Fruit fly (Drosophila melanogaster): ENCODE data around the gene COX6AL2.
A peak's percentile ranks its signal among the peaks of the same experiment; 100 is the strongest.

Gene COX6AL2

dm6 chr3L:18898770-18899278, 15.1 kb downstream of the COX6AL2 start, which contains the start of gene RpL26 (continued):
- peak; percentile 73 for TF ChIP-seq Fer1 (GFP tag; optimal IDR thresholded peaks at IDR 0.05)
- TF ChIP-seq crp (GFP tag; optimal IDR thresholded peaks at IDR 0.05): peak in 1 of 2 experiments; percentile 54
- TF ChIP-seq Neu2 (GFP tag; optimal IDR thresholded peaks at IDR 0.05; ENCODE audit: borderline replicate concordance): no peak
- TF ChIP-seq Oli (tag; optimal IDR thresholded peaks at IDR 0.05): peak; percentile 51
- TF ChIP-seq z (GFP tag; IDR thresholded peaks at IDR 0.05): no peak
- 0 out of 2 replicates have a peak, but pooled peaks have one; percentile 68 for TF ChIP-seq Taf1 (GFP tag; IDR thresholded peaks at IDR 0.05)
- TF ChIP-seq Lhr (GFP tag; optimal IDR thresholded peaks at IDR 0.05): peak; percentile 92
- no peak for TF ChIP-seq CG5180 (GFP tag; optimal IDR thresholded peaks at IDR 0.05)
- TF ChIP-seq Usf (GFP tag; optimal IDR thresholded peaks at IDR 0.05): peak; percentile 44
- peak; percentile 81 for TF ChIP-seq CG8089 (GFP tag; optimal IDR thresholded peaks at IDR 0.05)
- peak; percentile 100 for TF ChIP-seq BEAF-32 (GFP tag; optimal IDR thresholded peaks at IDR 0.05)
- TF ChIP-seq PHDP (tag; optimal IDR thresholded peaks at IDR 0.05): peak; percentile 61
- no peak for TF ChIP-seq pfk (GFP tag; optimal IDR thresholded peaks at IDR 0.05)
- TF ChIP-seq gt (GFP tag; IDR thresholded peaks at IDR 0.05): no peak
- TF ChIP-seq CG31224 (GFP tag; IDR thresholded peaks at IDR 0.05): peak; percentile 53
- TF ChIP-seq CG17361 (GFP tag; IDR thresholded peaks at IDR 0.05): peak; percentile 79
- peak; percentile 83 for TF ChIP-seq CG7786 (GFP tag; optimal IDR thresholded peaks at IDR 0.05)
- no peak for TF ChIP-seq btn (GFP tag; optimal IDR thresholded peaks at IDR 0.05)
- no peak; the same call in none of the 2 replicates for TF ChIP-seq E2f2 (GFP tag; IDR thresholded peaks at IDR 0.05)
- peak; percentile 15 for TF ChIP-seq CG7271 (tag; optimal IDR thresholded peaks at IDR 0.05)
- TF ChIP-seq CG17385 (GFP tag; optimal IDR thresholded peaks at IDR 0.05): peak; percentile 74
- peak; percentile 85 for TF ChIP-seq bbx (GFP tag; IDR thresholded peaks at IDR 0.05; ENCODE audit: partially characterized antibody)
- peak; percentile 34; the same call in 1 of the 2 replicates for TF ChIP-seq wor (GFP tag; IDR thresholded peaks at IDR 0.05)
- TF ChIP-seq CG6254 (GFP tag; optimal IDR thresholded peaks at IDR 0.05): no peak
- TF ChIP-seq CG15011 (GFP tag; optimal IDR thresholded peaks at IDR 0.05): peak; percentile 66
- TF ChIP-seq Dip2 (GFP tag; IDR thresholded peaks at IDR 0.05): no peak
- TF ChIP-seq lab (GFP tag; optimal IDR thresholded peaks at IDR 0.05): no peak
- no peak for TF ChIP-seq wdn (GFP tag; IDR thresholded peaks at IDR 0.05)
- TF ChIP-seq crc (GFP tag; optimal IDR thresholded peaks at IDR 0.05): peak; percentile 65
- no peak for TF ChIP-seq Tbp (GFP tag; optimal IDR thresholded peaks at IDR 0.05)
- TF ChIP-seq CG33213 (GFP tag; optimal IDR thresholded peaks at IDR 0.05): peak; percentile 78
- TF ChIP-seq CG6689 (GFP tag; IDR thresholded peaks at IDR 0.05): peak; percentile 76
- peak; percentile 67 for TF ChIP-seq GATAe (GFP tag; conservative IDR thresholded peaks at IDR 0.05)
- no peak for TF ChIP-seq C15 (GFP tag; IDR thresholded peaks at IDR 0.05)
- peak; percentile 51 for TF ChIP-seq unpg (GFP tag; optimal IDR thresholded peaks at IDR 0.05)
- TF ChIP-seq CG12299 (tag; optimal IDR thresholded peaks at IDR 0.05): peak; percentile 71
- peak; percentile 53 for TF ChIP-seq Hmx (GFP tag; optimal IDR thresholded peaks at IDR 0.05)
- TF ChIP-seq jigr1 (GFP tag; IDR thresholded peaks at IDR 0.05): no peak
- TF ChIP-seq Xbp1 (GFP tag; optimal IDR thresholded peaks at IDR 0.05): peak; percentile 84
- TF ChIP-seq danr (GFP tag; IDR thresholded peaks at IDR 0.05): no peak
- no peak for TF ChIP-seq tio (GFP tag; optimal IDR thresholded peaks at IDR 0.05)
- peak; percentile 64; the same call in 1 of the 3 replicates for TF ChIP-seq CG11695 (GFP tag; IDR thresholded peaks at IDR 0.05)
- TF ChIP-seq Med (GFP tag): peak; percentile 95
- peak; percentile 83 for TF ChIP-seq CG6272 (GFP tag; IDR thresholded peaks at IDR 0.05)
- no peak for TF ChIP-seq CG12219 (GFP tag; optimal IDR thresholded peaks at IDR 0.05)
- TF ChIP-seq scrt (GFP tag; optimal IDR thresholded peaks at IDR 0.05): no peak
- peak; percentile 62 for TF ChIP-seq E2f1 (GFP tag; IDR thresholded peaks at IDR 0.05)
- TF ChIP-seq Fer2 (tag; optimal IDR thresholded peaks at IDR 0.05): peak; percentile 53
- TF ChIP-seq Bteb2 (GFP tag; optimal IDR thresholded peaks at IDR 0.05): peak; percentile 72
- TF ChIP-seq Opbp (GFP tag; IDR thresholded peaks at IDR 0.05; ENCODE audit: partially characterized antibody): peak; percentile 93

Data from whole organism, embryonic.